Worm (Caenorhabditis elegans) whole organism, young adult: Measurements from ENCODE around the gene Y119D3B.12.

Source experiments
- C06A6.2 ChIP-seq: fragments of 200-800 bp; sonication (Bioruptor generic); conservative IDR thresholded peaks from 2 replicates; pipeline ENCODE4 v1.3.6; 2022; ENCODE audit warnings: missing genetic modification characterization, missing compliant biosample characterization
- D2030.7 ChIP-seq: fragments of 200-800 bp; sonication (Bioruptor generic); IDR thresholded peaks from 2 replicates; pipeline ENCODE4 v1.3.6; 2022; ENCODE audit warnings: missing genetic modification reagents, missing genetic modification characterization, missing compliant biosample characterization
- F22D6.2 ChIP-seq: sonication (generic microtip); optimal IDR thresholded peaks from 2 replicates; lab custom pipeline; 2016; ENCODE audit warnings: mild to moderate bottlenecking, missing genetic modification characterization, missing compliant biosample characterization
- F33H1.4 ChIP-seq: fragments of 200-800 bp; sonication (Bioruptor generic); IDR thresholded peaks from 2 replicates; pipeline ENCODE4 v1.3.6; 2022; ENCODE audit warnings: missing genetic modification reagents, missing genetic modification characterization, missing compliant biosample characterization
- F37B4.10 ChIP-seq: fragments of 200-800 bp; sonication (Bioruptor generic); IDR thresholded peaks from 2 replicates; pipeline ENCODE4 v1.3.6; 2022; ENCODE audit warnings: missing genetic modification characterization, missing compliant biosample characterization
- F57A8.1 ChIP-seq: fragments of 200-800 bp; sonication (Bioruptor generic); optimal IDR thresholded peaks from 2 replicates; lab custom pipeline; 2018; ENCODE audit warnings: mild to moderate bottlenecking, missing genetic modification characterization, moderate library complexity, missing compliant biosample characterization
- F57C9.4 ChIP-seq: sonication (generic microtip); optimal IDR thresholded peaks from 2 replicates; lab custom pipeline; 2017; ENCODE audit warnings: mild to moderate bottlenecking, missing genetic modification characterization, missing compliant biosample characterization
- T07F8.4 ChIP-seq: sonication (generic microtip); optimal IDR thresholded peaks from 2 replicates; lab custom pipeline; 2016; ENCODE audit warnings: mild to moderate bottlenecking, missing genetic modification characterization, moderate library complexity, missing compliant biosample characterization
- Y53G8AR.9 ChIP-seq: fragments of 200-800 bp; sonication (Bioruptor generic); conservative IDR thresholded peaks from 2 replicates; pipeline ENCODE4 v1.3.6; 2022; ENCODE audit warnings: missing genetic modification reagents, missing genetic modification characterization, missing compliant biosample characterization
- Y95B8A.8 ChIP-seq: fragments of 200-800 bp; sonication (Bioruptor generic); IDR thresholded peaks from 2 replicates; pipeline ENCODE4 v1.3.6; 2022; ENCODE audit warnings: missing genetic modification reagents, missing genetic modification characterization, missing compliant biosample characterization
- ZK185.1 ChIP-seq: sonication (generic microtip); optimal IDR thresholded peaks from 2 replicates; lab custom pipeline; 2016; ENCODE audit warnings: mild to moderate bottlenecking, missing genetic modification characterization, missing compliant biosample characterization; ENCODE audit not compliant: poor library complexity, severe bottlenecking
- aptf-3 ChIP-seq: fragments of 200-800 bp; sonication (Bioruptor generic); IDR thresholded peaks from 2 replicates; pipeline ENCODE4 v1.3.6; 2022; ENCODE audit warnings: missing genetic modification characterization, missing compliant biosample characterization
- bed-2 ChIP-seq: fragments of 200-800 bp; sonication (Bioruptor generic); IDR thresholded peaks from 2 replicates; pipeline ENCODE4 v1.3.6; 2022; ENCODE audit warnings: missing genetic modification reagents, missing genetic modification characterization, missing compliant biosample characterization
- ccch-3 ChIP-seq: fragments of 200-800 bp; sonication (Bioruptor generic); optimal IDR thresholded peaks from 2 replicates; lab custom pipeline; 2018; ENCODE audit warnings: mild to moderate bottlenecking, missing genetic modification characterization, missing compliant biosample characterization
- ceh-58 ChIP-seq: fragments of 200-800 bp; sonication (Bioruptor generic); IDR thresholded peaks from 2 replicates; pipeline ENCODE4 v1.3.6; 2022; ENCODE audit warnings: missing genetic modification characterization, missing compliant biosample characterization
- die-1 ChIP-seq: sonication (generic microtip); optimal IDR thresholded peaks from 2 replicates; lab custom pipeline; 2016; ENCODE audit warnings: missing genotype, mild to moderate bottlenecking, missing genetic modification characterization, missing compliant biosample characterization
- efl-1 ChIP-seq: fragments of 150-350 bp; optimal IDR thresholded peaks from 2 replicates; lab custom pipeline; 2014; ENCODE audit warnings: missing biosample characterization, missing genetic modification reagents, missing genetic modification characterization
- egl-44 ChIP-seq: fragments of 200-800 bp; sonication (Bioruptor generic); IDR thresholded peaks from 2 replicates; pipeline ENCODE4 v1.3.6; 2022; ENCODE audit warnings: missing genetic modification reagents, missing genetic modification characterization, missing compliant biosample characterization
- egrh-3 ChIP-seq: fragments of 200-800 bp; sonication (Bioruptor generic); IDR thresholded peaks from 2 replicates; pipeline ENCODE4 v1.3.6; 2022; ENCODE audit warnings: missing genetic modification reagents, missing genetic modification characterization, missing compliant biosample characterization
- fkh-3 ChIP-seq: sonication (generic microtip); optimal IDR thresholded peaks from 2 replicates; lab custom pipeline; 2016; ENCODE audit warnings: mild to moderate bottlenecking, missing genetic modification characterization, missing compliant biosample characterization
- him-1 ChIP-seq: sonication (generic microtip); optimal IDR thresholded peaks from 2 replicates; lab custom pipeline; 2016; ENCODE audit warnings: missing genotype, missing genetic modification reagents, missing genetic modification characterization, missing compliant biosample characterization
- hmg-20 ChIP-seq: fragments of 200-800 bp; sonication (Bioruptor generic); IDR thresholded peaks from 2 replicates; pipeline ENCODE4 v1.3.6; 2022; ENCODE audit warnings: missing genetic modification reagents, missing genetic modification characterization, missing compliant biosample characterization
- let-607 ChIP-seq, 2 experiments: fragments of 200-800 bp in 1 of 2; sonication (Bioruptor generic) in 1 of 2; sonication (generic microtip) in 1 of 2; optimal IDR thresholded peaks; 2 replicates each; lab custom pipeline; 2016 to 2018; ENCODE audit warnings: mild to moderate bottlenecking in 2 of 2, missing compliant biosample characterization in 2 of 2, missing genetic modification characterization in 2 of 2, moderate library complexity in 2 of 2, missing genotype in 1 of 2
- lir-1 ChIP-seq: fragments of 200-800 bp; sonication (Bioruptor generic); conservative IDR thresholded peaks from 2 replicates; pipeline ENCODE4 v1.3.6; 2022; ENCODE audit warnings: missing genetic modification reagents, missing genetic modification characterization, missing compliant biosample characterization
- lsl-1 ChIP-seq: fragments of 200-800 bp; sonication (Bioruptor generic); optimal IDR thresholded peaks from 2 replicates; lab custom pipeline; 2018; ENCODE audit warnings: mild to moderate bottlenecking, missing genetic modification characterization, moderate library complexity, missing compliant biosample characterization
- madf-3 ChIP-seq: fragments of 200-800 bp; sonication (Bioruptor generic); IDR thresholded peaks from 2 replicates; pipeline ENCODE4 v1.3.6; 2022; ENCODE audit warnings: missing genetic modification reagents, missing genetic modification characterization, missing compliant biosample characterization
- madf-8 ChIP-seq: fragments of 200-800 bp; sonication (Bioruptor generic); conservative IDR thresholded peaks from 2 replicates; pipeline ENCODE4 v1.3.6; 2022; ENCODE audit warnings: missing genetic modification reagents, missing genetic modification characterization, missing compliant biosample characterization
- mel-28 ChIP-seq: sonication (generic microtip); optimal IDR thresholded peaks from 2 replicates; lab custom pipeline; 2016; ENCODE audit warnings: borderline replicate concordance, mild to moderate bottlenecking, missing genetic modification characterization, missing compliant biosample characterization
- mes-4 ChIP-seq: sonication (generic microtip); optimal IDR thresholded peaks from 2 replicates; lab custom pipeline; 2016; ENCODE audit warnings: missing genotype, missing genetic modification characterization, missing compliant biosample characterization
- mxl-1 ChIP-seq: sonication (generic microtip); optimal IDR thresholded peaks from 2 replicates; lab custom pipeline; 2016; ENCODE audit warnings: missing genetic modification characterization, missing compliant biosample characterization
- nfya-2 ChIP-seq: fragments of 200-800 bp; sonication (Bioruptor generic); IDR thresholded peaks from 2 replicates; pipeline ENCODE4 v1.3.6; 2022; ENCODE audit warnings: missing genetic modification reagents, missing genetic modification characterization, missing compliant biosample characterization
- nfyb-1 ChIP-seq: fragments of 200-800 bp; sonication (Bioruptor generic); IDR thresholded peaks from 2 replicates; pipeline ENCODE4 v1.3.6; 2022; ENCODE audit warnings: missing genetic modification reagents, missing genetic modification characterization, missing compliant biosample characterization
- nhr-179 ChIP-seq: sonication (generic microtip); optimal IDR thresholded peaks from 2 replicates; lab custom pipeline; 2016; ENCODE audit warnings: mild to moderate bottlenecking, missing genetic modification characterization, missing compliant biosample characterization
- rcor-1 ChIP-seq: fragments of 200-800 bp; sonication (Bioruptor generic); IDR thresholded peaks from 2 replicates; pipeline ENCODE4 v1.3.6; 2022; ENCODE audit warnings: missing genetic modification reagents, missing genetic modification characterization, missing compliant biosample characterization
- repo-1 ChIP-seq: sonication (generic microtip); optimal IDR thresholded peaks from 2 replicates; lab custom pipeline; 2017; ENCODE audit warnings: mild to moderate bottlenecking, missing genetic modification characterization, missing compliant biosample characterization
- rpc-1 ChIP-seq, 2 experiments: fragments of 150-350 bp in 1 of 2; sonication (generic microtip) in 1 of 2; optimal IDR thresholded peaks; 2 replicates each; lab custom pipeline; 2014 to 2018; ENCODE audit warnings: missing biosample characterization in 1 of 2, missing genetic modification characterization in 1 of 2, missing genetic modification reagents in 1 of 2, missing genotype in 1 of 2
- snpc-1.1 ChIP-seq: sonication (generic microtip); optimal IDR thresholded peaks from 2 replicates; lab custom pipeline; 2017; ENCODE audit warnings: missing genetic modification characterization, mild to moderate bottlenecking, missing compliant biosample characterization, antibody characterized with exemption, moderate library complexity, missing genotype, missing genetic modification reagents; ENCODE audit not compliant: insufficient read depth
- tlf-1 ChIP-seq: fragments of 200-800 bp; sonication (Bioruptor generic); optimal IDR thresholded peaks from 2 replicates; lab custom pipeline; 2018; ENCODE audit warnings: mild to moderate bottlenecking, missing genetic modification characterization, missing compliant biosample characterization
- zfh-2 ChIP-seq: fragments of 200-800 bp; sonication (Bioruptor generic); conservative IDR thresholded peaks from 2 replicates; pipeline ENCODE4 v1.3.6; 2022; ENCODE audit warnings: missing genetic modification reagents, missing genetic modification characterization, missing compliant biosample characterization
- ztf-22 ChIP-seq: fragments of 200-800 bp; sonication (Bioruptor generic); optimal IDR thresholded peaks from 2 replicates; lab custom pipeline; 2018; ENCODE audit warnings: mild to moderate bottlenecking, missing genetic modification characterization, moderate library complexity, missing compliant biosample characterization
- ztf-26 ChIP-seq: sonication (generic microtip); optimal IDR thresholded peaks from 2 replicates; lab custom pipeline; 2017; ENCODE audit warnings: missing genetic modification characterization, missing compliant biosample characterization

Y119D3B.12 gene

ce11 chrIII:1193326-1193862 is 9.0 kb upstream of the Y119D3B.12 start, which contains the start of gene Y119D3B.14 (continued):
- no peak for TF ChIP-seq T07F8.4 (tag; lab: Kevin White, UChicago)
- TF ChIP-seq Y95B8A.8 (GFP tag; lab: Robert Waterston, UW): no peak
- TF ChIP-seq C06A6.2: no peak
- TF ChIP-seq F37B4.10: no peak
- no peak for TF ChIP-seq tlf-1 (GFP tag; lab: Kevin White, UChicago)

- TF ChIP-seq F33H1.4 (GFP tag; lab: Robert Waterston, UW): no peak
- no peak for TF ChIP-seq let-607 (tag; optimal IDR thresholded peaks at IDR 0.05; lab: Kevin White, UChicago)
- TF ChIP-seq ceh-58 (GFP tag; lab: Robert Waterston, UW): no peak
- TF ChIP-seq bed-2 (GFP tag; lab: Robert Waterston, UW): no peak
- no peak for TF ChIP-seq F57A8.1 (GFP tag; lab: Kevin White, UChicago)
- no peak for TF ChIP-seq ztf-26
- no peak for TF ChIP-seq D2030.7 (GFP tag; lab: Robert Waterston, UW)
- no peak for TF ChIP-seq hmg-20 (GFP tag; lab: Robert Waterston, UW)
- TF ChIP-seq nhr-179: no peak
- TF ChIP-seq ZK185.1: no peak
- TF ChIP-seq F57C9.4: no peak
- no peak for TF ChIP-seq egrh-3 (GFP tag; lab: Robert Waterston, UW)
- TF ChIP-seq rpc-1 (optimal IDR thresholded peaks at IDR 0.05; lab: Kevin White, UChicago): no peak
- TF ChIP-seq rpc-1 (tag; optimal IDR thresholded peaks at IDR 0.05; lab: Kevin White, UChicago): no peak
- no peak for TF ChIP-seq snpc-1.1
- TF ChIP-seq mes-4 (tag; lab: Kevin White, UChicago): no peak
- TF ChIP-seq, all 124 proteins: peak for 0
These were observed 6.2 kb upstream of the Y119D3B.12 start, which contains the start of gene dss-1 for ce11 chrIII:1196192-1196591. TSS of gene dss-1 (minus strand) at chrIII:1196292.

ce11 chrIII:1205421-1205820 is 3.1 kb downstream of the Y119D3B.12 start:
- TF ChIP-seq egl-44 (GFP tag; lab: Robert Waterston, UW): no peak
- peak; percentile 71 for TF ChIP-seq zfh-2 (GFP tag; lab: Robert Waterston, UW)
- no peak for TF ChIP-seq mxl-1 (tag; lab: Kevin White, UChicago)

ce11 chrIII:1206331-1206730 is 4.0 kb downstream of the Y119D3B.12 start:
- TF ChIP-seq lir-1: no peak
- TF ChIP-seq him-1 (tag; lab: Kevin White, UChicago): no peak
- no peak for TF ChIP-seq fkh-3 (tag; lab: Kevin White, UChicago)
- no peak for TF ChIP-seq F22D6.2 (tag; lab: Kevin White, UChicago)
- TF ChIP-seq ccch-3 (GFP tag; lab: Kevin White, UChicago): no peak
- no peak for TF ChIP-seq hmg-20 (GFP tag; lab: Robert Waterston, UW)
- no peak for TF ChIP-seq nfya-2 (GFP tag; lab: Robert Waterston, UW)
- no peak for TF ChIP-seq Y53G8AR.9 (GFP tag; lab: Robert Waterston, UW)
- TF ChIP-seq madf-3 (GFP tag; lab: Robert Waterston, UW): no peak
- no peak for TF ChIP-seq ztf-22
- no peak for TF ChIP-seq aptf-3 (GFP tag; lab: Robert Waterston, UW)
- TF ChIP-seq ztf-26: no peak

ce11 chrIII:1207027-1207426 is 4.7 kb downstream of the Y119D3B.12 start:
- TF ChIP-seq efl-1 (GFP tag; lab: Kevin White, UChicago) (no peak), rcor-1 (GFP tag; lab: Robert Waterston, UW) (no peak), mel-28 (tag; lab: Kevin White, UChicago) (no peak), ccch-3 (GFP tag; lab: Kevin White, UChicago) (no peak), repo-1 (tag; lab: Kevin White, UChicago) (no peak), madf-8 (GFP tag; lab: Robert Waterston, UW) (no peak), die-1 (tag; lab: Kevin White, UChicago) (no peak), nfyb-1 (no peak), lsl-1 (GFP tag; lab: Kevin White, UChicago) (no peak)
